Worm (Caenorhabditis elegans) whole organism, mixed stage, embryonic: Measurements from ENCODE around the gene C27A7.9.
A peak's percentile ranks its signal among the peaks of the same experiment; 100 is the strongest.

Source experiments
- bed-3 ChIP-seq: fragments of 200-800 bp; sonication (Bioruptor generic); optimal IDR thresholded peaks from 3 replicates; lab custom pipeline; 2018; ENCODE audit warnings: mild to moderate bottlenecking, missing genetic modification characterization, moderate library complexity, missing compliant biosample characterization
- ceh-39 ChIP-seq: fragments of 150-350 bp; optimal IDR thresholded peaks from 2 replicates; lab custom pipeline; 2014; ENCODE audit warnings: missing biosample characterization, missing genetic modification characterization
- ces-1 ChIP-seq: fragments of 150-350 bp; optimal IDR thresholded peaks from 2 replicates; lab custom pipeline; 2014; ENCODE audit warnings: missing biosample characterization, missing genetic modification reagents, missing genetic modification characterization
- cnd-1 ChIP-seq: fragments of 200-800 bp; sonication (Bioruptor generic); optimal IDR thresholded peaks from 2 replicates; lab custom pipeline; 2018; ENCODE audit warnings: mild to moderate bottlenecking, missing genetic modification characterization, missing compliant biosample characterization
- elt-3 ChIP-seq: fragments of 150-350 bp; optimal IDR thresholded peaks from 2 replicates; lab custom pipeline; 2014; ENCODE audit warnings: missing biosample characterization, missing genetic modification characterization
- flh-1 ChIP-seq: fragments of 200-800 bp; sonication (Bioruptor generic); optimal IDR thresholded peaks from 2 replicates; lab custom pipeline; 2018; ENCODE audit warnings: mild to moderate bottlenecking, missing genetic modification characterization, moderate library complexity, missing compliant biosample characterization
- ham-2 ChIP-seq: fragments of 200-800 bp; sonication (Bioruptor generic); optimal IDR thresholded peaks from 2 replicates; lab custom pipeline; 2018; ENCODE audit warnings: mild to moderate bottlenecking, missing genetic modification characterization, missing compliant biosample characterization
- hlh-1 ChIP-seq: fragments of 150-350 bp; optimal IDR thresholded peaks from 2 replicates; lab custom pipeline; 2014; ENCODE audit warnings: missing biosample characterization, missing genetic modification reagents, missing genetic modification characterization
- lin-32 ChIP-seq: fragments of 200-800 bp; sonication (Bioruptor generic); optimal IDR thresholded peaks from 2 replicates; lab custom pipeline; 2018; ENCODE audit warnings: mild to moderate bottlenecking, missing genetic modification characterization, missing compliant biosample characterization
- mls-2 ChIP-seq: sonication (generic microtip); optimal IDR thresholded peaks from 2 replicates; lab custom pipeline; 2016; ENCODE audit warnings: mild to moderate bottlenecking, missing genetic modification characterization, moderate library complexity, missing compliant biosample characterization
- nhr-76 ChIP-seq: sonication (generic microtip); optimal IDR thresholded peaks from 2 replicates; lab custom pipeline; 2017; ENCODE audit warnings: missing biosample characterization, missing genetic modification characterization
- pha-4 ChIP-seq: fragments of 150-350 bp; optimal IDR thresholded peaks from 2 replicates; lab custom pipeline; 2018; ENCODE audit warnings: missing biosample characterization, missing genetic modification reagents, missing genetic modification characterization
- snpc-4 ChIP-seq: fragments of 150-350 bp; optimal IDR thresholded peaks from 2 replicates; lab custom pipeline; 2014; ENCODE audit warnings: missing biosample characterization, missing genetic modification characterization
- sptf-1 ChIP-seq: sonication (generic microtip); optimal IDR thresholded peaks from 2 replicates; lab custom pipeline; 2017; ENCODE audit warnings: mild to moderate bottlenecking, missing genetic modification characterization, moderate library complexity, missing compliant biosample characterization
- tbx-8 ChIP-seq: fragments of 200-800 bp; sonication (Bioruptor generic); optimal IDR thresholded peaks from 2 replicates; lab custom pipeline; 2018; ENCODE audit warnings: mild to moderate bottlenecking, missing genetic modification characterization, moderate library complexity, missing compliant biosample characterization
- unc-39 ChIP-seq: fragments of 150-350 bp; optimal IDR thresholded peaks from 2 replicates; lab custom pipeline; 2014; ENCODE audit warnings: missing biosample characterization, missing genetic modification characterization
- zip-8 ChIP-seq: fragments of 150-350 bp; optimal IDR thresholded peaks from 2 replicates; lab custom pipeline; 2014; ENCODE audit warnings: missing biosample characterization, missing genetic modification characterization
- ztf-11 ChIP-seq: fragments of 150-350 bp; optimal IDR thresholded peaks from 2 replicates; lab custom pipeline; 2014; ENCODE audit warnings: missing biosample characterization, missing genetic modification characterization

Gene C27A7.9

DNA sequence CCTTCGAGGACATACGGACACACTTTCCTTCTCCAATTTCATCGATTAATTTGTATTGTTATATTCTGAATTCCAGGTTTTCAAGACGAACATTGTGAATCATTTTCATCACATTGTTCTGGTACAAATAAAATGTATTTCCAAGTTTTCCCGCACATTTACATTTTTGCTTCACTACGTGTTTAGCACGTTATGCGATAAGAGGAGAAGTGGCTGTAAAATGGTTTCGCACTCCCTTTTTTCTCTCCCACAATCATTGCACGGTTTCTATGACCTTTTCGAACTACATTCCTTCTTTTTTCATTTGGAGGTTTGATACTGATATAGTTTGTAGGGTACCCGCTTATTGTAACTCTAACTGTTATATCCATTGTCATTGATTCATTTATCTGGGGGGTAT is 40.7 kb downstream of the C27A7.9 start:
- TF ChIP-seq unc-39 (tag; lab: Kevin White, UChicago) (no peak), zip-8 (tag; lab: Kevin White, UChicago) (no peak), lin-32 (no peak), tbx-8 (no peak), mls-2 (tag; lab: Kevin White, UChicago) (no peak), snpc-4 (tag; lab: Kevin White, UChicago) (no peak), sptf-1 (tag; lab: Kevin White, UChicago) (no peak), cnd-1 (tag; lab: Kevin White, UChicago) (no peak), bed-3 (GFP tag; lab: Kevin White, UChicago) (no peak), ceh-39 (tag; lab: Kevin White, UChicago) (no peak), elt-3 (tag; lab: Kevin White, UChicago) (no peak), nhr-76 (tag; lab: Kevin White, UChicago) (no peak), pha-4 (tag; lab: Kevin White, UChicago) (no peak), ces-1 (GFP tag; lab: Kevin White, UChicago) (no peak)

- peak; percentile 47 for TF ChIP-seq zip-8 (tag; lab: Kevin White, UChicago)
- no peak for TF ChIP-seq ztf-11 (tag; lab: Kevin White, UChicago)
- TF ChIP-seq flh-1 (GFP tag; lab: Kevin White, UChicago) = no peak
Observed at ce11 chrV:12111452-12111851, 43.0 kb downstream of the C27A7.9 start, which contains the start of gene lhpp-1. lhpp-1 (minus strand) TSS chrV:12111805.

ce11 chrV:12106841-12107240 is 47.6 kb downstream of the C27A7.9 start, which contains the start of gene nhr-136:
nhr-136 (plus strand) TSS chrV:12107141.
- TF ChIP-seq ham-2 (GFP tag; lab: Kevin White, UChicago) (peak; percentile 9), hlh-1 (tag; lab: Kevin White, UChicago) (no peak)
